Worm (Caenorhabditis elegans): ENCODE measurements around the gene melo-3.

melo-3 gene

DNA sequence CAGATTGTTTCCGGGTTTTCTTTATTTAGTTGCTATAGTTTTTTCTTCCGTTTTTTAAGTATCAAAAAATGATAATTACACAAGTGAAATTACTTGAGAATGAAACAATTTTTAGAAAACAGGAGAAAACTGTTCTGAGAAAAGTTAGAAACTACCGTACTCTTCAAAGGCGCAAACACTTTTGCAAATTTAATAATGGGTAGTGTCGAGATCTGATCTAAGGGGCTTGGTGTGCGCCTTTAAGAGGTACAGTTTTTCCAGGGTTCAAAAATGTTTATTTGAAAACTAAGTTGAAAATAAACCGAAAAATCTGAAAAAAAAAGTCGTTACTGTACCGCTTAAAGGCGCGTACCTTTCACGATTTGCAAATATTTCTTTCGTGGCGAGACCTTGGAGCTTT is 23.9 kb upstream of the melo-3 start:
- TF ChIP-seq nhr-77 (tag; optimal IDR thresholded peaks at IDR 0.05): no peak
- TF ChIP-seq unc-62 (GFP tag; optimal IDR thresholded peaks at IDR 0.05): no peak
- no peak for TF ChIP-seq sea-2 (GFP tag; optimal IDR thresholded peaks at IDR 0.05)
- TF ChIP-seq nhr-25 (tag; optimal IDR thresholded peaks at IDR 0.05): no peak

ce11 chrV:15059534-15059933 is 22.9 kb upstream of the melo-3 start, which contains the start of the genes mcm-3 and C25D7.15:
TSS of gene mcm-3 (minus strand) at chrV:15059599.
TSS of gene C25D7.15 (plus strand) at chrV:15059808.
- TF ChIP-seq unc-39 (tag; optimal IDR thresholded peaks at IDR 0.05) (no peak), ceh-16 (tag; optimal IDR thresholded peaks at IDR 0.05) (no peak), pha-4 (tag; optimal IDR thresholded peaks at IDR 0.05) (peak; percentile 66), nhr-77 (tag; optimal IDR thresholded peaks at IDR 0.05) (no peak), elt-1 (tag; optimal IDR thresholded peaks at IDR 0.05) (no peak), jun-1 (tag; optimal IDR thresholded peaks at IDR 0.05) (no peak), nhr-237 (tag; optimal IDR thresholded peaks at IDR 0.05) (no peak), egl-5 (tag; optimal IDR thresholded peaks at IDR 0.05) (no peak), ama-1 (optimal IDR thresholded peaks at IDR 0.05) (no peak), lin-15B (tag; optimal IDR thresholded peaks at IDR 0.05) (peak; percentile 28), nhr-23 (tag; optimal IDR thresholded peaks at IDR 0.05) (peak; percentile 41), nhr-25 (tag; optimal IDR thresholded peaks at IDR 0.05) (peak; percentile 28), mml-1 (tag; optimal IDR thresholded peaks at IDR 0.05) (no peak), elt-2 (tag; optimal IDR thresholded peaks at IDR 0.05) (peak; percentile 3), ztf-11 (tag; optimal IDR thresholded peaks at IDR 0.05) (no peak)

DNA sequence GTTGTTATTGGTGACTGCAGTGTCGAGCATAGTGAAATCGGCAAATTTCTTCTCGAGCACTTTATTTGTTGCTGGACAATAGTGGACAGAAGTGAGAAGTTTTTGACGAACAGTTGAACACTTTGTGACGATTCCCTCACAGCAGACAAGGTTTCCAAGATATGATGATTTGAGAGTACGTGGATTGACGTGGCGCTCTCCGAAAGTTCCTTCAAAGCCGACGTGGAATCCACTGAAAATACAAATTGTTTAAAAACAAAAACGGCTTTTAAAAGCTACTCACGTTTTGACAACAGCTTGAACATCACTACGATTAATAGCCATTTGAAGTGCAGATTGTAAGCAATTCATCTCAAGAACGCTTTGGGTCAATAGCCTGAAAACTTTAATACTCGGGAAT is 22.3 kb upstream of the melo-3 start:
- no peak for TF ChIP-seq unc-39 (tag; optimal IDR thresholded peaks at IDR 0.05)
- TF ChIP-seq skn-1 (tag; optimal IDR thresholded peaks at IDR 0.05): no peak
- no peak for TF ChIP-seq mml-1 (tag; optimal IDR thresholded peaks at IDR 0.05)
- no peak for TF ChIP-seq ama-1 (optimal IDR thresholded peaks at IDR 0.05)
- no peak for TF ChIP-seq nhr-12 (tag; optimal IDR thresholded peaks at IDR 0.05)
- TF ChIP-seq ceh-28 (tag; optimal IDR thresholded peaks at IDR 0.05): no peak
- TF ChIP-seq nhr-28 (tag; optimal IDR thresholded peaks at IDR 0.05): no peak
- TF ChIP-seq pqm-1 (tag; optimal IDR thresholded peaks at IDR 0.05): no peak
- TF ChIP-seq unc-62 (GFP tag; optimal IDR thresholded peaks at IDR 0.05): no peak

DNA sequence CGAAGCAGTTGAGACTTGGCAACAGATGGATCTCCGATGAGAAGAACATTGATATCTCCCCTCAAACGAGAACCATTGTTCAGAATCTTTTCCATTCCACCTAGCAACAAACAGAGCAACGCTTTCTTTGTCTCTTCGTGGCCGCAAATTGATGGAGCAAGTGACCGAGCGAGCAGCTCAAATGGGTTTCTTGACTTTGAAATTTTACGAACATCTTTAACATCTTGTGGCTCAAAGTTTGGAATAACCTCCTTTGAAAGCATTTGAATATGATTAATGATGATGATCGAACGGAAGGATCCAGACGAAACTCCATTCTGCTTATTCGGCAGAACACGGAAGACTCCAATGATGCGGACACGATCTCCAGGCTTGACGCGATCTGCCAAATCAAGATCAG is 21.8 kb upstream of the melo-3 start:
- TF ChIP-seq nhr-25 (tag; optimal IDR thresholded peaks at IDR 0.05): no peak

DNA sequence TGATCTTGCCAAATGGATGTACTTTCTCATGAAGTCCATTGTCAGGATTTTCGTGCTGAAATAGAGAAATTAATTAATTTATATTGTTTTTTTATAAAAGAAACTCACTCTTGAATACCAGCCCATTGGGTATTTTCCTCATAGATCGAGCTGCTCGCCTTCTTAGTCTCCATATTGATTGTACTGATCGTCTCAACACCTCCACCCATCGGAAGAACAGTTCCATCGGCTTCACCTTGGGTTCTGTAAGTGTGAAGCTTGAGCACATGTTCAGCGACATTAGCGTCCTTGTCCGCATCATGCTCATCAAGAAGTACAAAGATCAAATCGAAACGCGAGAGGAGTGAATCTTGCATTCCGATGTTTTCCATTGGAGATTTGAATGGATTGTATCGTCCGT is 21.1 kb upstream of the melo-3 start:
- no peak for TF ChIP-seq nhr-25 (tag; optimal IDR thresholded peaks at IDR 0.05)
- TF ChIP-seq egl-5 (tag; optimal IDR thresholded peaks at IDR 0.05): no peak
- TF ChIP-seq nhr-77 (tag; optimal IDR thresholded peaks at IDR 0.05): no peak
- no peak for TF ChIP-seq R02D3.7 (tag; optimal IDR thresholded peaks at IDR 0.05)
- TF ChIP-seq daf-12 (tag; optimal IDR thresholded peaks at IDR 0.05): no peak

DNA sequence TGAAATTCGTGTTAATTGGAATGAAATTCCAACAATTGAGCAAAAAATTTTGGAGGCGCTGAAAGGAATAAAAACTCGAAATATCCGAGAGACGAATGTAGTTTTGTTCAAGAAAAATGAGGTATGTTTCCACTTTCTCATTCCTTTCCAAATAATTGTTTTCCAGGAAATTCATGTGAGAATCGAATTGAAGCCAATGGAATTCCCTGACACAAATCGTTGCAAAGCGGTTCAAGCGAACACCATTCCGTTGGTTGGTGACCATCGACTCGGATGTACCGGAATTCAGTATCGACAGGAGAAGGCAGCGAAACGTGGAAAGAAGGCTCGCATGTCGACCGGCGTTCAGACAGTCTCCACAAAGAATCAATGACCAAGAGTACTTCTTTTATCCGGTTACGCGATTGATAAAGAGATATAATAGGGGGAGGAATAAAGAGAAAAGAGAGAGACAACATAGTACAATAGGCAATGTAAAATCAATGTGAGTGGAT is 19.7 kb upstream of the melo-3 start:
- TF ChIP-seq pha-4 (tag; optimal IDR thresholded peaks at IDR 0.05): no peak
- no peak for TF ChIP-seq ceh-9 (tag; optimal IDR thresholded peaks at IDR 0.05)
- TF ChIP-seq ceh-28 (tag; optimal IDR thresholded peaks at IDR 0.05): no peak
- no peak for TF ChIP-seq nhr-25 (tag; optimal IDR thresholded peaks at IDR 0.05)
- TF ChIP-seq hmg-11 (tag; optimal IDR thresholded peaks at IDR 0.05): no peak
- no peak for TF ChIP-seq zag-1 (tag; optimal IDR thresholded peaks at IDR 0.05)
- no peak for TF ChIP-seq nhr-23 (tag; optimal IDR thresholded peaks at IDR 0.05)
- TF ChIP-seq egl-5 (tag; optimal IDR thresholded peaks at IDR 0.05): no peak
- no peak for TF ChIP-seq unc-39 (tag; optimal IDR thresholded peaks at IDR 0.05)
- TF ChIP-seq fkh-10 (GFP tag; optimal IDR thresholded peaks at IDR 0.05): no peak
- TF ChIP-seq skn-1 (tag; optimal IDR thresholded peaks at IDR 0.05): no peak
- no peak for TF ChIP-seq sea-2 (GFP tag; optimal IDR thresholded peaks at IDR 0.05)
- TF ChIP-seq fos-1 (tag; optimal IDR thresholded peaks at IDR 0.05): no peak

DNA sequence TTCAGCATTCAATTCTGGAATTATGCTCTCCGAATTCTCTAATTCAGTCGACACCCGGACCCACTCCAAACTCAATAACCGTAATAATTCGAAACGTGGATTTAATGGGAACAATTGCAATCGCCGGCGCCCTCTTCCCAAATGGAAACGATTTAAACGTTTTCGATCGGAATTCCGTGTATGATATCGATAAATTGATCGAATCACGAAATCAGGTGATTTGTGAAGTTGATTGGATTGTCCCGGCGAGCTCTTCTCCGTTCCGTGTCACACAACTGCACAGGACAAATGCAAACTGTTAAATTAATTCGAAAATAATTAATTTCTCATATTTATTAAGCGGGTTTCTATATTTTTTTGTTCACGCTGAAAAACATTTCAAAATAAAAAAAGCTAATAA is 19.2 kb upstream of the melo-3 start, which contains the start of gene C25D7.16:
C25D7.16 (plus strand) TSS at position 301 of the 400 bp plus-strand sequence.
- TF ChIP-seq lsy-12 (tag; optimal IDR thresholded peaks at IDR 0.05) (no peak), nhr-67 (tag; optimal IDR thresholded peaks at IDR 0.05) (no peak), daf-12 (tag; optimal IDR thresholded peaks at IDR 0.05) (no peak), elt-1 (tag; optimal IDR thresholded peaks at IDR 0.05) (no peak), nhr-237 (tag; optimal IDR thresholded peaks at IDR 0.05) (no peak), mml-1 (tag; optimal IDR thresholded peaks at IDR 0.05) (no peak), ceh-16 (tag; optimal IDR thresholded peaks at IDR 0.05) (no peak), mdl-1 (tag; optimal IDR thresholded peaks at IDR 0.05) (no peak), unc-62 (GFP tag; optimal IDR thresholded peaks at IDR 0.05) (no peak), nfya-1 (tag; optimal IDR thresholded peaks at IDR 0.05; ENCODE audit: insufficient read depth) (no peak), fkh-10 (GFP tag; optimal IDR thresholded peaks at IDR 0.05) (no peak), fos-1 (tag; optimal IDR thresholded peaks at IDR 0.05) (no peak), hmg-11 (tag; optimal IDR thresholded peaks at IDR 0.05) (no peak)

Data from whole organism, L3 larva.